Fruit fly (Drosophila melanogaster) whole organism, wandering third instar larva: ENCODE data around the gene CG34109.

Experiments used
- Abd-B ChIP-seq: fragments of >200 bp; optimal IDR thresholded peaks from 2 replicates; lab custom pipeline; 2017; ENCODE audit warnings: missing biosample characterization, missing genetic modification characterization
- Hr78 ChIP-seq: fragments of >200 bp; optimal IDR thresholded peaks from 2 replicates; lab custom pipeline; 2017; ENCODE audit warnings: missing biosample characterization, missing genetic modification characterization
- h ChIP-seq: fragments of 200-800 bp; sonication (Bioruptor generic); optimal IDR thresholded peaks from 3 replicates; lab custom pipeline; 2016; ENCODE audit warnings: missing biosample characterization, mild to moderate bottlenecking, missing genetic modification characterization
- psq ChIP-seq: fragments of 200-800 bp; sonication (Bioruptor generic); optimal IDR thresholded peaks from 3 replicates; lab custom pipeline; 2017; ENCODE audit warnings: missing biosample characterization, mild to moderate bottlenecking, missing genetic modification characterization, moderate library complexity
- sv ChIP-seq: fragments of 200-800 bp; sonication (Bioruptor generic); optimal IDR thresholded peaks from 3 replicates; lab custom pipeline; 2016; ENCODE audit warnings: missing biosample characterization, missing genetic modification characterization

DNA sequence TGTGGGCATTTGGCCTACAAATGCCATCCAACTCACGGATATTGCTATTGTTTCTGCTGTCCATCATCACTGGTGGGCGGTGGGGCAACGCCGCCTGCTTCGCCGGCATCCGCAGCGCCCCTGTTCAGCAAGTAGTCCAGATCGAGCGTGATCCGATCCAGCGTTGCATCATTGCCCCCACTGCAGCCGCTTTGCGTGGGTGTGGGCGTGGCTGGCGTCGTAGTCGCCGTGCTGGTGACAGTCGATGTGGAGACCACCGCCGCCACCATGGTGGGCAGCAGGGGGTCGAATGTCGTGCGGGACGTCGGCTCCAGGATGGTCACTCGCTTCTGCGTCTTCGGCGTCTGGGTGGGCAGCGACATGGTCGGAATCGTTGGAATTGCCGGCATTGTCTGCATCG lies 29.1 kb upstream of the CG34109 start:
- no peak for TF ChIP-seq Hr78 (GFP tag; lab: Kevin White, UChicago)
- no peak for TF ChIP-seq sv (GFP tag; lab: Kevin White, UChicago)
- TF ChIP-seq psq (GFP tag; lab: Kevin White, UChicago), result no peak
- no peak for TF ChIP-seq h (GFP tag; lab: Kevin White, UChicago)
- no peak for TF ChIP-seq Abd-B
